Fruit fly (Drosophila melanogaster): ENCODE data around the gene CG14142.
A peak's percentile ranks its signal among the peaks of the same experiment; 100 is the strongest.
"Not testable (repeated sequence)": the region's sequence is repeated elsewhere in the genome, so short reads cannot be mapped to it uniquely, and the experiment has no call there.

CG14142 gene

dm6 chr3L:11125636-11126532 is 47.4 kb upstream of the CG14142 start:
- TF ChIP-seq Mio (GFP tag; optimal IDR thresholded peaks at IDR 0.05) (no peak), CrebA (GFP tag; optimal IDR thresholded peaks at IDR 0.05; ENCODE audit: borderline replicate concordance) (no peak), Dif (GFP tag; optimal IDR thresholded peaks at IDR 0.05; ENCODE audit: partially characterized antibody) (no peak), Hr78 (GFP tag; optimal IDR thresholded peaks at IDR 0.05) (no peak), psq (GFP tag; optimal IDR thresholded peaks at IDR 0.05) (no peak), dsf (GFP tag; optimal IDR thresholded peaks at IDR 0.05; ENCODE audit: borderline replicate concordance) (no peak), Jra (GFP tag; optimal IDR thresholded peaks at IDR 0.05) (no peak)

dm6 chr3L:11130535-11130934 is 42.8 kb upstream of the CG14142 start, which contains the start of gene nol:
Gene nol (plus strand): TSS chr3L:11130835.
- no peak for TF ChIP-seq lola (GFP tag; optimal IDR thresholded peaks at IDR 0.05)
- TF ChIP-seq CrebA (GFP tag; optimal IDR thresholded peaks at IDR 0.05; ENCODE audit: borderline replicate concordance) = no peak
- TF ChIP-seq brk (GFP tag; optimal IDR thresholded peaks at IDR 0.05) = no peak
- TF ChIP-seq ey (GFP tag; optimal IDR thresholded peaks at IDR 0.05) = no peak
- TF ChIP-seq Mio (GFP tag; optimal IDR thresholded peaks at IDR 0.05) = no peak

- TF ChIP-seq tai, dmrt93B, Abd-B (GFP tag; optimal IDR thresholded peaks at IDR 0.05): not testable (repeated sequence)
These were observed 41.3 kb upstream of the CG14142 start, which contains the start of gene CG32074 for dm6 chr3L:11132055-11132454. Gene CG32074 (minus strand): TSS chr3L:11132322.

dm6 chr3L:11134886-11135285 is 38.4 kb upstream of the CG14142 start, which contains the start of gene CG14143:
Gene CG14143 (plus strand): TSS chr3L:11134987.
- not testable (repeated sequence) for TF ChIP-seq h (GFP tag; optimal IDR thresholded peaks at IDR 0.05); Rel (GFP tag; optimal IDR thresholded peaks at IDR 0.05); Rel (tag; optimal IDR thresholded peaks at IDR 0.05); Myc (optimal IDR thresholded peaks at IDR 0.05)

- TF ChIP-seq woc (GFP tag; optimal IDR thresholded peaks at IDR 0.05) (no peak), CrebA (GFP tag; optimal IDR thresholded peaks at IDR 0.05; ENCODE audit: borderline replicate concordance) (peak; percentile 20), N (GFP tag; optimal IDR thresholded peaks at IDR 0.05) (no peak), Hr78 (GFP tag; optimal IDR thresholded peaks at IDR 0.05) (no peak)
These were observed 37.5 kb upstream of the CG14142 start, which contains the start of gene IRSp53 for dm6 chr3L:11135846-11136245. Gene IRSp53 (plus strand): TSS chr3L:11136049.

dm6 chr3L:11136349-11136748 is 37.0 kb upstream of the CG14142 start:
- no peak for TF ChIP-seq sv (GFP tag; optimal IDR thresholded peaks at IDR 0.05)
- no peak for TF ChIP-seq h (GFP tag; optimal IDR thresholded peaks at IDR 0.05)
- TF ChIP-seq dl (GFP tag; optimal IDR thresholded peaks at IDR 0.05; ENCODE audit: insufficient read depth in 1 of 2, partially characterized antibody in 2 of 2) = no peak
- TF ChIP-seq Jra (GFP tag; optimal IDR thresholded peaks at IDR 0.05) = no peak
- TF ChIP-seq fru (GFP tag; optimal IDR thresholded peaks at IDR 0.05) = no peak
- no peak for TF ChIP-seq Rel (GFP tag; optimal IDR thresholded peaks at IDR 0.05)
- no peak for TF ChIP-seq Rel (tag; optimal IDR thresholded peaks at IDR 0.05)
- no peak for TF ChIP-seq rgr (GFP tag; optimal IDR thresholded peaks at IDR 0.05)
- TF ChIP-seq CG32264 (GFP tag; optimal IDR thresholded peaks at IDR 0.05) = no peak
- no peak for TF ChIP-seq CrebA (GFP tag; optimal IDR thresholded peaks at IDR 0.05; ENCODE audit: borderline replicate concordance)
- TF ChIP-seq OdsH (GFP tag; optimal IDR thresholded peaks at IDR 0.05) = no peak
- no peak for TF ChIP-seq N (GFP tag; optimal IDR thresholded peaks at IDR 0.05)
- no peak for TF ChIP-seq brk (GFP tag; optimal IDR thresholded peaks at IDR 0.05)
- TF ChIP-seq ey (GFP tag; optimal IDR thresholded peaks at IDR 0.05) = no peak
- TF ChIP-seq Hr78 (GFP tag; optimal IDR thresholded peaks at IDR 0.05) = no peak
- no peak for TF ChIP-seq CG9705 (GFP tag; optimal IDR thresholded peaks at IDR 0.05)
- TF ChIP-seq usp (GFP tag; optimal IDR thresholded peaks at IDR 0.05) = no peak
